Worm (Caenorhabditis elegans) whole organism, early embryonic: ENCODE measurements around the gene spp-11.

Experiments
- B0310.2 ChIP-seq: sonication (generic microtip); optimal IDR thresholded peaks from 2 replicates; lab custom pipeline; 2016; ENCODE audit warnings: mild to moderate bottlenecking, missing genetic modification characterization, missing compliant biosample characterization
- ama-1 ChIP-seq: fragments of 150-350 bp; optimal IDR thresholded peaks from 2 replicates; lab custom pipeline; 2014
- ceh-36 ChIP-seq: sonication (generic microtip); optimal IDR thresholded peaks from 2 replicates; lab custom pipeline; 2016; ENCODE audit warnings: missing genetic modification characterization, inconsistent platforms, missing compliant biosample characterization
- hmbx-1 ChIP-seq: sonication (generic microtip); optimal IDR thresholded peaks from 2 replicates; lab custom pipeline; 2016; ENCODE audit warnings: mild to moderate bottlenecking, missing genetic modification characterization, missing compliant biosample characterization
- pes-1 ChIP-seq: fragments of 200-800 bp; sonication (Bioruptor generic); IDR thresholded peaks from 2 replicates; pipeline ENCODE4 v1.3.6; 2022; ENCODE audit warnings: missing genetic modification reagents, missing genetic modification characterization, missing compliant biosample characterization
- scrt-1 ChIP-seq: fragments of 200-800 bp; sonication (Bioruptor generic); IDR thresholded peaks from 2 replicates; pipeline ENCODE4 v1.3.6; 2022; ENCODE audit warnings: missing genetic modification characterization, missing compliant biosample characterization
- tra-4 ChIP-seq: sonication (generic microtip); optimal IDR thresholded peaks from 2 replicates; lab custom pipeline; 2017; ENCODE audit warnings: missing genetic modification characterization, missing compliant biosample characterization

ce11 chrII:6448656-6449055 lies 41.5 kb upstream of the spp-11 start:
- no peak for TF ChIP-seq ama-1 (lab: Kevin White, UChicago)
- TF ChIP-seq scrt-1 (GFP tag; lab: Robert Waterston, UW): no peak
- no peak for TF ChIP-seq hmbx-1
- no peak for TF ChIP-seq tra-4 (tag; lab: Kevin White, UChicago)
- no peak for TF ChIP-seq B0310.2 (tag; lab: Kevin White, UChicago)
- TF ChIP-seq ceh-36 (tag; lab: Kevin White, UChicago): no peak
- TF ChIP-seq pes-1 (GFP tag; lab: Robert Waterston, UW): no peak
